Worm (Caenorhabditis elegans) whole organism, mixed stage, embryonic: ENCODE measurements around the gene chil-15.

Experiments
- bed-3 ChIP-seq: fragments of 200-800 bp; sonication (Bioruptor generic); optimal IDR thresholded peaks from 3 replicates; lab custom pipeline; 2018; ENCODE audit warnings: mild to moderate bottlenecking, missing genetic modification characterization, moderate library complexity, missing compliant biosample characterization
- blmp-1 ChIP-seq: fragments of 150-350 bp; optimal IDR thresholded peaks from 2 replicates; lab custom pipeline; 2014; ENCODE audit warnings: missing biosample characterization, missing genetic modification characterization
- drap-1 ChIP-seq: fragments of 200-800 bp; sonication (Bioruptor generic); optimal IDR thresholded peaks from 3 replicates; lab custom pipeline; 2018; ENCODE audit warnings: mild to moderate bottlenecking, missing genetic modification characterization, missing compliant biosample characterization
- elt-3 ChIP-seq: fragments of 150-350 bp; optimal IDR thresholded peaks from 2 replicates; lab custom pipeline; 2014; ENCODE audit warnings: missing biosample characterization, missing genetic modification characterization
- lin-13 ChIP-seq: fragments of 150-350 bp; optimal IDR thresholded peaks from 2 replicates; lab custom pipeline; 2014; ENCODE audit warnings: missing biosample characterization, missing genetic modification characterization
- lsy-2 ChIP-seq: fragments of 150-350 bp; optimal IDR thresholded peaks from 2 replicates; lab custom pipeline; 2014; ENCODE audit warnings: missing biosample characterization, missing genetic modification characterization
- mab-5 ChIP-seq: fragments of 150-350 bp; optimal IDR thresholded peaks from 2 replicates; lab custom pipeline; 2014; ENCODE audit warnings: missing biosample characterization, missing genetic modification characterization
- nhr-2 ChIP-seq: fragments of 150-350 bp; optimal IDR thresholded peaks from 2 replicates; lab custom pipeline; 2014; ENCODE audit warnings: missing biosample characterization, missing genetic modification characterization
- pha-4 ChIP-seq: fragments of 150-350 bp; optimal IDR thresholded peaks from 2 replicates; lab custom pipeline; 2018; ENCODE audit warnings: missing biosample characterization, missing genetic modification reagents, missing genetic modification characterization
- snpc-4 ChIP-seq: fragments of 150-350 bp; optimal IDR thresholded peaks from 2 replicates; lab custom pipeline; 2014; ENCODE audit warnings: missing biosample characterization, missing genetic modification characterization
- unc-39 ChIP-seq: fragments of 150-350 bp; optimal IDR thresholded peaks from 2 replicates; lab custom pipeline; 2014; ENCODE audit warnings: missing biosample characterization, missing genetic modification characterization
- ztf-11 ChIP-seq: fragments of 150-350 bp; optimal IDR thresholded peaks from 2 replicates; lab custom pipeline; 2014; ENCODE audit warnings: missing biosample characterization, missing genetic modification characterization

DNA sequence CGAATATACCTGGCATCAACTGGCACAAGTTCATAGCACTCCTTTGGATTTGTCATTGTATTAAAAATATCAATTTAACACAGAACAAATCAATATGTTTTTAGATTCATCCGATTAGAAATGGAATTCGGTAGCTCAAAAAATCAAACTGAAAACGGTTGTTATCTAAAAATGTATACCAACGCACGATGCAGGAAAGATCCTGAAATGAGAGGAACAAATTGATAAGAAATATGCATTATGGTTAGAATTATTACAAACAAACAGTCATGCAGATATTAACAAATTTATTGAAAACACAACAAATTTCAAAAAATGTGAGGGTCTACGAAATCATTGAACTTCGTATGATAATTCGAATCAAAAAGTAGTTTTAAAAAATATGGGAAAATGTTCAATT is 26.6 kb upstream of the chil-15 start, which contains the start of gene T19H5.6:
- no peak for TF ChIP-seq bed-3 (GFP tag; lab: Kevin White, UChicago)
- no peak for TF ChIP-seq snpc-4 (tag; lab: Kevin White, UChicago)
- TF ChIP-seq blmp-1: no peak
- no peak for TF ChIP-seq elt-3 (tag; lab: Kevin White, UChicago)
- TF ChIP-seq unc-39 (tag; lab: Kevin White, UChicago): no peak
- TF ChIP-seq pha-4: no peak
- no peak for TF ChIP-seq ztf-11
- no peak for TF ChIP-seq lsy-2
- TF ChIP-seq mab-5: no peak
- no peak for TF ChIP-seq lin-13 (tag; lab: Kevin White, UChicago)
- no peak for TF ChIP-seq drap-1 (GFP tag; lab: Kevin White, UChicago)
- no peak for TF ChIP-seq nhr-2 (tag; lab: Kevin White, UChicago)
